Worm (Caenorhabditis elegans): Measurements from ENCODE around the gene gly-4.

gly-4 gene

ce11 chrV:19845927-19846845 is 49.0 kb downstream of the gly-4 start, which contains the start of gene Y116F11B.6:
Gene Y116F11B.6, minus strand, starts transcription at chrV:19845977.
- TF ChIP-seq nhr-80 (tag; optimal IDR thresholded peaks at IDR 0.05) (peak; percentile 53), snpc-4 (GFP tag; optimal IDR thresholded peaks at IDR 0.05) (no peak), snpc-4 (tag; optimal IDR thresholded peaks at IDR 0.05) (no peak)

DNA sequence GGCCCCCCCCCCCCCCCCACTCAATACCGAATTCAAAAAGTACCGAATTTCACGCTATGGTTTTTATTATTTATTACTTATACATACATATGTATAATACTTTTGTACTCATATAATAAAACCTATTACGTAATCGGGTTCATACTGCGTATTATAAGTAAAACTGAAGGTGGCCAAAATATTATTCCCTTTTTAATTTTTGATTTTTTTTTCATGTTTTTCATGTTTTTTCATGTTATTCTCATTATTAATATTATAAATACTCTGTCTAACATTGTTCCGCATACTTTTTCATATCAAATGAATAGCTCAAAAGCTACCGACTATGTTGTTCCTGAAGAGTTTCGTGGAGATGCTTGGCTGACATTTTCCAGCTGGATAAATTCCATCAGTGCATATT is 59.0 kb downstream of the gly-4 start, which contains the start of gene srw-38:
TSS of gene srw-38 (plus strand) at position 301 of the 400 bp plus-strand sequence.
- TF ChIP-seq die-1 (tag; optimal IDR thresholded peaks at IDR 0.05) (no peak), dpff-1 (tag; optimal IDR thresholded peaks at IDR 0.05) (no peak), attf-3 (GFP tag; conservative IDR thresholded peaks at IDR 0.05) (no peak), F52B5.7 (tag; optimal IDR thresholded peaks at IDR 0.05) (no peak)

DNA sequence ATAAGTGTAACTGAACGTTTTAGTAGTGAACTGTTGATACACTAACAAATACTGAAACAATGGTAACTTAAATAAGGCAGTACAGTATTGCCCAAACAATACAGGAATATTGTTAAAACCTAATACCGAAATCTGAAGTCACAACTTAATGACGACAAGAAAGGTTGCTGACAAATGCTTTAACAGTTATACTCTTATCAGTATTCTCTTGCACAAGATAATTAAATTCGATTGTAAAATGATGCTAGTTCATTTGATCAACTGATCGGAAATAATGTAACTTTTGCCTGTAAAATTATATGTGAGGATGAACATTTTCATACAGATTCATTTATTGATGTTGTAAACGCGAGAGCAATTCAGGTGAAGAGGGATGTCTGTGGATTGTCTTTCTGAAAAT is 63.6 kb downstream of the gly-4 start:
- TF ChIP-seq C17E4.6 (GFP tag; IDR thresholded peaks at IDR 0.05) (no peak), ccch-3 (GFP tag; optimal IDR thresholded peaks at IDR 0.05) (no peak)
